Worm (Caenorhabditis elegans): Measurements from ENCODE around the gene fbxa-147.

Gene fbxa-147

DNA sequence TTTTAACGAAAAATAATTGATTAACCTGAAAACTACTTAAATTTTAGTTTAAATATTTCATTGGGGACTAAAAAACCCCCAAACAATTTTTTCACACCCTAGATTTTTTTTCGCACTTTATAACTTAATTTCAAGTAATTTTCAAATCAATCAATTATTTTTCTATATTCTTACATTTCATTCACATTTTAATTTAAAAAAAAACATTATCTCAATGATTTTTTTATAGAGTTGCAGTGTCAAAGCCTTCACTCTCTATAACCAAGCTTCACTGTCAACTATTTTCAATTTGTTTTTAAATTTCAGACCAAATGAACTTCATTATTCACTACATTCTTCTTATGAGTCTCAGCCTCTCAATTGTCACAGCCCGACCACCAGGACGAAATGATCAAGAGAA is 10.3 kb downstream of the fbxa-147 start, which contains the start of gene Y50E8A.1:
Gene Y50E8A.1 (plus strand): TSS at position 301 of the 400 bp plus-strand sequence.
- TF ChIP-seq nhr-23 (tag; optimal IDR thresholded peaks at IDR 0.05) = no peak
- no peak for TF ChIP-seq lin-11 (tag; optimal IDR thresholded peaks at IDR 0.05)

DNA sequence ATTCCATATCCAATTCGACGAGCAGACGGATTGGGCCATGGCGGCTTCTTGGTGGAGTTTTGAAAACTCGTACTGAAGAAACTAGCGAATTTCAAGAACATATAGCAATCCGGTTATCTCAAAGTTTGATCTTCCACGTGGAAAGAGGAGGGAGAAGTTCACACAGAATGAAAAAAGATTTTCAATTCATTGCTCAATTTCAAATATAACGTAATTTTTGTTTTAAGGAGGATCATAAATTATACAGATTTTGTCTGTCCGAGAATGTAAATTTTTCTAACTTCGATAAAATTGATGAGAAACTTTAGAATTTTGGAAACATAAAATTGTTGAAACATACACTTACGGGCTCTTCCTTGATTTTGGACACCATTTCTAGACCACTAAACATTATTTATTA is 12.5 kb downstream of the fbxa-147 start, which contains the start of gene Y50E8A.2:
Gene Y50E8A.2 (minus strand): TSS at position 101 of the 400 bp plus-strand sequence.
- TF ChIP-seq nhr-6 (tag; optimal IDR thresholded peaks at IDR 0.05) = no peak
- no peak for TF ChIP-seq alr-1 (tag; optimal IDR thresholded peaks at IDR 0.05)
- no peak for TF ChIP-seq peb-1 (tag; optimal IDR thresholded peaks at IDR 0.05)

DNA sequence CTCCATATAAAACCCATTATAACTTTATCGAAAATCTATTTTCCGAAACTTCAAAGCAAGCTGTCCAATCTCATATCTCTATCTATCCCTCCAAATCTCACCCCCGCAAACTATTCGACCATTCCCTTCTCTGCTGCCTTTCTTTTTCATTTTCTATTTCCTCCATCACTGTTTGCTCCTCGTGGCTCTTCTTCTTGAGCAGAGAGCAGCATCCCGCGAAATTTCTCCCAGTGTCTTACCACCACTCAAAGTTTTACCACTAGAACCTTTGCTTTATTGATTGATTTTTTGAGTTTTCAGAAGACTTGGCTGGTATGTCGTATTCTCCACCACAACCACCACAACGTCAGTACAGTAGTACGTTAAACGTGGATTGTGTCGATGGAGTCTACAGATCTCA is 13.0 kb downstream of the fbxa-147 start, which contains the start of gene oig-3:
Gene oig-3 (plus strand): TSS at position 301 of the 400 bp plus-strand sequence.
- no peak for TF ChIP-seq mab-5 (tag; optimal IDR thresholded peaks at IDR 0.05)

DNA sequence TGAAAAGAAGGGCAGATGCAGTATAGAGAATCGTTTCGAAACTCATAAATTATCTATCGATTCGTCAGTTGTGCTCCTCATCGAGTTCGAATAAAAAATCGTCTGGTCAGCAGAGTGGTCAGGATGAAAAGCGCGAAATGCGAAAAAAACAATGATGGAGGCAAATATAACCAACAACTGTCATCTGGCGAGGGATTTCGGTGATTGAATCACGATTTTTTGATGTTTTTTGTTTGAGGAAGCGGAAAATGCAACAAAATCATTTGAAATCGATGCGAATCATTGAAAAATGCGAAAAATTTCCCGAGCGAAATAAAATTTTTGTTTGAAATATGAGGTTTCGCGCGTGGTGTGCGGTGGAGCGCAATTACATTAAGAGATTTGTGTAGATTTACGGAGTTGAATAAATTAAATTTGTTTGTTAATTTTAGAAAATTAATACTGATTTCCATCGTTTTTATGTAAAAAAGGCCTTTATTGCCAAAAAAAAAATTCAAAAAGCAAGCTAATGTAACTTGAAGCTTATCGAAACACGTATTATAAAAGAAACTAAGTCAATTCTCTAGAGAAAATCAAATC is 18.0 kb downstream of the fbxa-147 start, which contains the start of gene unc-61:
Gene unc-61 (minus strand): TSS at position 51 of the 579 bp plus-strand sequence.
- no peak for TF ChIP-seq nhr-21 (tag; optimal IDR thresholded peaks at IDR 0.05)
- no peak for TF ChIP-seq nhr-23 (tag; optimal IDR thresholded peaks at IDR 0.05)
- TF ChIP-seq nhr-25 (tag; optimal IDR thresholded peaks at IDR 0.05) = no peak
- TF ChIP-seq F13H6.1 (tag; optimal IDR thresholded peaks at IDR 0.05) = no peak
- no peak for TF ChIP-seq lin-39 (tag; optimal IDR thresholded peaks at IDR 0.05)
- TF ChIP-seq nhr-12 (tag; optimal IDR thresholded peaks at IDR 0.05) = no peak
- no peak for TF ChIP-seq peb-1 (tag; optimal IDR thresholded peaks at IDR 0.05)
- no peak for TF ChIP-seq nhr-77 (tag; optimal IDR thresholded peaks at IDR 0.05)
- TF ChIP-seq fos-1 (tag; optimal IDR thresholded peaks at IDR 0.05) = no peak
- no peak for TF ChIP-seq nhr-10 (tag; optimal IDR thresholded peaks at IDR 0.05)
- TF ChIP-seq nhr-6 (tag; optimal IDR thresholded peaks at IDR 0.05) = no peak
- no peak for TF ChIP-seq sma-3 (GFP tag; optimal IDR thresholded peaks at IDR 0.05)
- no peak for TF ChIP-seq elt-1 (tag; optimal IDR thresholded peaks at IDR 0.05)
- no peak for TF ChIP-seq Y55F3AM.14 (GFP tag; optimal IDR thresholded peaks at IDR 0.05)
- TF ChIP-seq nhr-129 (tag; optimal IDR thresholded peaks at IDR 0.05) = peak; percentile 7
- TF ChIP-seq sem-4 (tag; optimal IDR thresholded peaks at IDR 0.05) = no peak
- TF ChIP-seq nhr-237 (tag; optimal IDR thresholded peaks at IDR 0.05) = no peak
- TF ChIP-seq ztf-4 (tag; optimal IDR thresholded peaks at IDR 0.05) = no peak
- TF ChIP-seq blmp-1 (tag; optimal IDR thresholded peaks at IDR 0.05; ENCODE audit: insufficient read depth) = no peak
- TF ChIP-seq zag-1 (tag; optimal IDR thresholded peaks at IDR 0.05) = no peak
- no peak for TF ChIP-seq dmd-4 (tag; optimal IDR thresholded peaks at IDR 0.05)
- no peak for TF ChIP-seq mbf-1 (tag; optimal IDR thresholded peaks at IDR 0.05)
- no peak for TF ChIP-seq ZK546.5 (tag; optimal IDR thresholded peaks at IDR 0.05)
- no peak for TF ChIP-seq unc-62 (GFP tag; optimal IDR thresholded peaks at IDR 0.05)
- no peak for TF ChIP-seq crh-2 (tag; optimal IDR thresholded peaks at IDR 0.05)
- no peak for TF ChIP-seq ztf-1 (GFP tag; conservative IDR thresholded peaks at IDR 0.05)
- TF ChIP-seq nhr-11 (tag; optimal IDR thresholded peaks at IDR 0.05) = no peak
- TF ChIP-seq unc-55 (GFP tag; optimal IDR thresholded peaks at IDR 0.05) = peak; percentile 60
- no peak for TF ChIP-seq ama-1 (optimal IDR thresholded peaks at IDR 0.05)
- TF ChIP-seq gmeb-1 (tag; optimal IDR thresholded peaks at IDR 0.05) = peak; percentile 83
- TF ChIP-seq alr-1 (tag; optimal IDR thresholded peaks at IDR 0.05) = no peak
- TF ChIP-seq aly-2 (tag; optimal IDR thresholded peaks at IDR 0.05) = no peak
- no peak for TF ChIP-seq lin-11 (tag; optimal IDR thresholded peaks at IDR 0.05)
- TF ChIP-seq sma-9 (GFP tag; optimal IDR thresholded peaks at IDR 0.05) = no peak
- no peak for TF ChIP-seq sma-9 (tag; optimal IDR thresholded peaks at IDR 0.05)
- TF ChIP-seq mab-5 (tag; optimal IDR thresholded peaks at IDR 0.05) = no peak
- peak; percentile 65 for TF ChIP-seq R02D3.7 (tag; optimal IDR thresholded peaks at IDR 0.05)
- TF ChIP-seq ceh-82 (tag; optimal IDR thresholded peaks at IDR 0.05) = no peak
- TF ChIP-seq elt-3 (tag; optimal IDR thresholded peaks at IDR 0.05) = no peak
- TF ChIP-seq ceh-16 (tag; optimal IDR thresholded peaks at IDR 0.05) = no peak
- TF ChIP-seq C34F6.9 (tag; optimal IDR thresholded peaks at IDR 0.05) = peak; percentile 48
- no peak for TF ChIP-seq egl-27 (tag; optimal IDR thresholded peaks at IDR 0.05)
